Worm (Caenorhabditis elegans) whole organism, L1 larva: ENCODE results near the gene srv-15.

Source experiments
- lir-3 ChIP-seq: sonication (generic microtip); optimal IDR thresholded peaks from 2 replicates; lab custom pipeline; 2016; ENCODE audit warnings: mild to moderate bottlenecking, missing genetic modification characterization, moderate library complexity, missing compliant biosample characterization; ENCODE audit not compliant: poor library complexity
- nhr-11 ChIP-seq: fragments of 150-350 bp; optimal IDR thresholded peaks from 2 replicates; lab custom pipeline; 2014; ENCODE audit warnings: missing biosample characterization, missing genetic modification characterization
- snpc-4 ChIP-seq: fragments of 150-350 bp; optimal IDR thresholded peaks from 2 replicates; lab custom pipeline; 2014; ENCODE audit warnings: missing biosample characterization, missing genetic modification characterization

- TF ChIP-seq nhr-11 (no peak), lir-3 (tag; lab: Kevin White, UChicago) (no peak), snpc-4 (tag; lab: Kevin White, UChicago) (no peak)
Observed at ce11 chrIV:15931176-15931575, 24.8 kb downstream of the srv-15 start.
